Fruit fly (Drosophila melanogaster) whole organism, wandering third instar larva: Measurements from ENCODE around the gene CG42354.

Experiments used
- Abd-B ChIP-seq: fragments of >200 bp; optimal IDR thresholded peaks from 2 replicates; lab custom pipeline; 2017; ENCODE audit warnings: missing biosample characterization, missing genetic modification characterization
- CrebA ChIP-seq: fragments of 200-800 bp; sonication (Bioruptor generic); optimal IDR thresholded peaks from 2 replicates; lab custom pipeline; 2016; ENCODE audit warnings: missing biosample characterization, mild to moderate bottlenecking, missing genetic modification characterization, borderline replicate concordance
- Dfd ChIP-seq: fragments of >200 bp; optimal IDR thresholded peaks from 2 replicates; lab custom pipeline; 2017; ENCODE audit warnings: missing biosample characterization, missing genetic modification characterization
- GATAd ChIP-seq: sonication (Bioruptor generic); optimal IDR thresholded peaks from 2 replicates; lab custom pipeline; 2016; ENCODE audit warnings: missing biosample characterization, missing genetic modification characterization
- Mio ChIP-seq: sonication (Bioruptor generic); optimal IDR thresholded peaks from 2 replicates; lab custom pipeline; 2016; ENCODE audit warnings: missing biosample characterization, missing genetic modification characterization
- Myc ChIP-seq: fragments of >200 bp; optimal IDR thresholded peaks from 2 replicates; lab custom pipeline; 2017
- h ChIP-seq: fragments of 200-800 bp; sonication (Bioruptor generic); optimal IDR thresholded peaks from 3 replicates; lab custom pipeline; 2016; ENCODE audit warnings: missing biosample characterization, mild to moderate bottlenecking, missing genetic modification characterization
- pan ChIP-seq: fragments of >200 bp; optimal IDR thresholded peaks from 2 replicates; lab custom pipeline; 2017
- psq ChIP-seq: fragments of 200-800 bp; sonication (Bioruptor generic); optimal IDR thresholded peaks from 3 replicates; lab custom pipeline; 2017; ENCODE audit warnings: missing biosample characterization, mild to moderate bottlenecking, missing genetic modification characterization, moderate library complexity

DNA sequence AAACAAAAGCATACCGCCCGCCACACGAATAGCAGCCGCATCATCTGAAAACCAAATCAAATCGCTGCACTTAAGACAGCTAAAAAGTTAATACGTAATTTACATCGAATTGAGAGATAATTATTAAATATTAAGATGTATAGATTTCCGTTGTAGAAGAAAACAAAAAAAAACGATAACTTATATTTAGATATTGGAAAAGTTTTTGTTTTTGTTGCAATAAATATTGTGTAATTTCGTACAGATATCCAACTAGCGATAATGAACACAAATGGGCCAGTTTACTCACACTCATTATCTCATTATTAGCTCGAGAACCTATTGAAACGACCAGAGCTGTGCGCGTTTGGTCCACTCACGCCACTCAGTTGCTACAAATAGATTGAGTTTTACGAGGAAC is 35.9 kb upstream of the CG42354 start:
- TF ChIP-seq psq (no peak), pan (no peak), Myc (lab: Kevin White, UChicago) (no peak), Abd-B (no peak), GATAd (no peak), h (GFP tag; lab: Kevin White, UChicago) (no peak), CrebA (GFP tag; lab: Kevin White, UChicago) (no peak), Mio (GFP tag; lab: Kevin White, UChicago) (no peak), Dfd (no peak)
